Worm (Caenorhabditis elegans) whole organism, dauer: Measurements from ENCODE around the gene ZK1098.9.

ENCODE experiments used
- unc-62 ChIP-seq: sonication (generic microtip); optimal IDR thresholded peaks from 2 replicates; lab custom pipeline; 2017; ENCODE audit warnings: missing biosample characterization, missing genetic modification reagents, missing genetic modification characterization

The ZK1098.9 gene

DNA sequence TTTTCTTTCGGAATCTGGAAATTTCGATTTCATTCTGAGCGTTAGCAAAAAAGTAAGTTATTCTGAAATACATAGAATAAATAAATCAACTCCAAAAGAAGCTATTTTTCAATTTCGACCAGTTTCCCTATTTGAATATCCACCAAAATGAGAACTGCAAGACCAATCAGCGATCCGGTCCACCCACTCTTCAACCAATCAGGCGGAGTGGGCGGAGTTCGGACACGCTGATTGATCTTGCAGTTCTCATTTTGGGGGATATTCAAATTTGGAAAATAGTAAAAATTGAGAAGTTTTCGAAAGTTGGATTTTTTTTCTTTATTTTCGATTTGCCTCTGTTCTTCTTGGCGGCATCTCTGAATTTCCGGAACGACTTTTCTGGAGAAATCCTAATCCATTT is 26.6 kb downstream of the ZK1098.9 start:
- TF ChIP-seq unc-62 (GFP tag; lab: Kevin White, UChicago) = no peak

DNA sequence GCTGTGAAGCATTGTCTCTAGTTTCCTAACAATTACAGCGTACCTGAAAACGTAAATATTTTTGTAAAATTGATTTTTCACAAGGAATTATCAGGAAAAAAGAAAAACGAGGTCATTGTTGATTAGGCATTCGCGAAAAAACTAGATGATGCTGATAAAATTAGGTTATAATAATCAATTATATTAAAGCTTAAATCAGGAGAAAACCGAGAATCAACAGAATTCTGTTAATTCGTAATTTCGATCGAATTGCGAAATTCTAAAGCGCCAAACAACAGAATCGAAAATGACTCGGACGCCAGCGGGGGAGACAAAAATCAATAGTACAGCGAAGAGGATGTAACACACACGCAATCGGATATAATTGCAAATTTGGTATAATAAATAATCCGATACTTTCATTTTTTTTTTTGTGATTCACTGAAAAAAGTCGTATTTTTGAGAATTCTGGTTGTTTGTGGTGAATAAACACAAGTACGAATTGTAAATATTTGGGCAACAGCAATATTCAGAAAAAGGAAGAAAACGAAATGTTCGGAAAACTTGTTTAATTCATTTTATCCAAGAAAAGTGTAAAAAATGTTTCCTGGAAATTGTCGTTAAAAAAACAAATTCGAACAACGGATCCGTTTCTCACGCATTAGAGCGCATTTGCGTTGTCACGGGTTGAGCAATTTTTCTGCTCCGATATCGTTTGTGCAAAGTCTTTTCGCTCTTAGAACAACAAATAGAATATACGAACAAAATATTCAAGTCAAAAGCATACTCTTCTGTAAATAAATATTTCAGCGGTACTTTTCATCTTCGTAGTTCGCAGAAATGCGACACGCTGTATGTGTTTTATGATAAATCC is 36.0 kb downstream of the ZK1098.9 start, which contains the start of gene ced-7:
Gene ced-7 (minus strand): TSS at position 51 of the 853 bp plus-strand sequence.
- no peak for TF ChIP-seq unc-62 (GFP tag; lab: Kevin White, UChicago)

DNA sequence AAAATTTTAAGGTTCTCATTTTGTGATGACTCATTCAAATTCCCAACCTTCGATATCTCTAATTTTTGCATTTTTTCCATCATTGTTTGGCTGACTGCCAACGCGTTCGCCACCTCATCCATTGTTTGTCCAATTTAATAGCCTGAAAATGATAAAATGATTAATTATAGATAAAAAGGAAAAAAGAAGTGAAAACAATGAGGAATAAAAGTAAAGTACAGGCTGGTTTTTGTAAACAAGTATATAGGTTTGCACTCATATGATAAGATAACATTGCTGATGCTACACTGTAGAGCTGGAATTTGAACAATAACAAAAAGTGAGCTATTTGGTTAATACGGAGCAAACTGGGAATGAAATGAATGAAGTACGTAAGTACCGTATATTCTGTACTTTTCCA is 38.0 kb downstream of the ZK1098.9 start, which contains the start of gene C48B4.3:
Gene C48B4.3 (minus strand): TSS at position 149 of the 400 bp plus-strand sequence.
- no peak for TF ChIP-seq unc-62 (GFP tag; lab: Kevin White, UChicago)

DNA sequence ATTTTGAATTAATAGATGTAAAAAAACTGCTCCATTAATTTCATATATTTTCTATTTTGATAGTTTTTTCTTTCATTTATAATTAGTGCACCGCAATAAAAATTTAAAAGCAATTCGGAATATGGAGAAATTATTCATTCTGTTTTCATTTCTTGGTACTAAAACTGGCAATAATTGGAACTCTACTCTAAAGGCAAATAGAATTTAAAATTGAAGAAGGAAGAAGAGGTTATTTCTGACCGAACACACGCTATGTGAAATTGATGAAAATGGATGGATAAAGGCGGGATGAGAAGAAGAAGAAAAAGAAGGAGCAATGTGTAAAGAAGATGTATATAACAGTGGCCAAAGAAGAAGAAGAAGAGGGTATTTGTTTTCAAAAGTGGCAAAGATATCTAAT is 39.0 kb downstream of the ZK1098.9 start:
- no peak for TF ChIP-seq unc-62 (GFP tag; lab: Kevin White, UChicago)

DNA sequence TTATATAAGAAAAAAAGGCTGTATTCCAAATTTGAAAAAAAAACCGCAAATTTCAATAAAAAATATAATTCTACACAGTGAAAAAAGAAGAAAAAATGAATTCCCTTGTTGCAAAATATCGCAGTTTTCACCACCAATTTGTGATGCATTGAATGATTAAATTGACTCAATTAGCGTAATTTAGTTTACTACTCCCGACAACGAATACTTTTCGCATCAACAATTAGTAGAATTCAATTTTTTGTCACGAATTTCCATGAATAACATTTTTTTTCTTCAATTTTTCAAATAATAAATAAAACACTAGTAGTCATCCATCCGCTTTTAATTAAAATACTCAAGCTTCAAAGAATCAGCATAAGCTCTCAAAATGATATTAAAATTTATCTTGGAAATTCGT is 41.1 kb downstream of the ZK1098.9 start:
- no peak for TF ChIP-seq unc-62 (GFP tag; lab: Kevin White, UChicago)

DNA sequence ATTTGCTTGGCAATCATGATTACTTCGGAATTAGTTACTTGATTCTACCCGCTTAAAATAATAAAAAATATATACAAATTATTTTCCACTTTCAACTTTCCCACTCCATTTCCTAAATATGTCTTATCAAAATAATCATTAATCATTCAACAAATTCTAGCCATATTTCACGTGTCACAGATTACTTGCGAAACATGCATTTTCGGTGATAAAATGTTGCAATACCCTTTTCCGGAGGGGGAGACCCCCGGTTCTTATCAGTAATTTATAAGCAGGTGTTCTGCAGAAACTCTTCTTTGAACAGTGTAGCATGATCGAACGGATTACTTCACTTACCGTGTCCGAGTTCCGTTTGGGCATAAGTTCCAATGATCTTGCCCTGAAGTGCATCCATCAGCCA is 46.0 kb downstream of the ZK1098.9 start:
- TF ChIP-seq unc-62 (GFP tag; lab: Kevin White, UChicago) = no peak

DNA sequence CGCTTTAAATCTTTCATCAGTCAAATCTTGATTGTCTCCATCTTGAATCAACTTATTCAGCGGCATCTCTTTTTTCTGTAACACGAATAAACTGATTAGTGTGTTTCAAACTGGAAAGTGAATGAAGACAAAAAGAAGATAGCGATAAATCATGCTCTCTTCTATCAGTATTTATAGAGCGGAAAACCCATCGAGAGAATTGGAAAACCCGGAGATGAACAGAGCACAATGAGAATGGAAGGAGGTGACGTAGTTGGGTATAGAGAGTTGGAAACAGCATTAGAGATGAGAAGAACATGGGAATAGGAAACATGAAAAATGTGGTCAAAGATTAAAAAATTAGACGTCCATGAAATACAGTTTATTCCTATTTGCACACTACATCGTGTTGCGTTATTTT is 47.9 kb downstream of the ZK1098.9 start, which contains the start of gene acox-1.5:
Gene acox-1.5 (minus strand): TSS at position 75 of the 400 bp plus-strand sequence.
- TF ChIP-seq unc-62 (GFP tag; lab: Kevin White, UChicago) = no peak
